Worm (Caenorhabditis elegans) whole organism, L2 larva: ENCODE measurements around the gene Y39B6A.34.

Source experiments
- F13H6.1 ChIP-seq: sonication (generic microtip); optimal IDR thresholded peaks from 2 replicates; lab custom pipeline; 2016; ENCODE audit warnings: missing genetic modification characterization, missing compliant biosample characterization
- R02D3.7 ChIP-seq: fragments of 150-350 bp; optimal IDR thresholded peaks from 2 replicates; lab custom pipeline; 2014; ENCODE audit warnings: missing biosample characterization, missing genetic modification characterization
- blmp-1 ChIP-seq: sonication (generic microtip); optimal IDR thresholded peaks from 2 replicates; lab custom pipeline; 2017; ENCODE audit warnings: missing genetic modification characterization, mild to moderate bottlenecking, missing compliant biosample characterization, antibody characterized with exemption, moderate library complexity; ENCODE audit not compliant: insufficient read depth
- crh-2 ChIP-seq: sonication (generic microtip); optimal IDR thresholded peaks from 2 replicates; lab custom pipeline; 2017; ENCODE audit warnings: missing biosample characterization, missing genetic modification characterization
- fos-1 ChIP-seq: fragments of 150-350 bp; optimal IDR thresholded peaks from 2 replicates; lab custom pipeline; 2014; ENCODE audit warnings: missing biosample characterization, missing genetic modification characterization
- nhr-12 ChIP-seq: fragments of 150-350 bp; optimal IDR thresholded peaks from 2 replicates; lab custom pipeline; 2014; ENCODE audit warnings: missing biosample characterization, missing genetic modification characterization
- sma-9 ChIP-seq, 2 experiments: fragments of 150-350 bp in 1 of 2; sonication (generic microtip) in 1 of 2; optimal IDR thresholded peaks; 2 replicates each; lab custom pipeline; 2014 to 2016; ENCODE audit warnings: missing genetic modification characterization in 2 of 2, mild to moderate bottlenecking in 1 of 2, missing biosample characterization in 1 of 2, missing compliant biosample characterization in 1 of 2, missing genetic modification reagents in 1 of 2, moderate library complexity in 1 of 2
- snpc-4 ChIP-seq: fragments of 150-350 bp; optimal IDR thresholded peaks from 2 replicates; lab custom pipeline; 2014; ENCODE audit warnings: missing biosample characterization, missing genetic modification characterization
- unc-55 ChIP-seq: fragments of 150-350 bp; sonication (generic microtip); optimal IDR thresholded peaks from 3 replicates; lab custom pipeline; 2014; ENCODE audit warnings: missing biosample characterization, missing genetic modification reagents, missing genetic modification characterization
- ztf-1 ChIP-seq: fragments of 200-800 bp; sonication (Bioruptor generic); conservative IDR thresholded peaks from 2 replicates; pipeline ENCODE4 v1.3.6; 2022; ENCODE audit warnings: missing genetic modification characterization, missing compliant biosample characterization

Gene Y39B6A.34

ce11 chrV:19051425-19051824, 50.6 kb downstream of the Y39B6A.34 start:
- peak; percentile 36 for TF ChIP-seq sma-9 (GFP tag; optimal IDR thresholded peaks at IDR 0.05; lab: Kevin White, UChicago)
- TF ChIP-seq sma-9 (tag; optimal IDR thresholded peaks at IDR 0.05; lab: Kevin White, UChicago) = no peak
- no peak for TF ChIP-seq nhr-12 (tag; lab: Kevin White, UChicago)
- peak; percentile 16 for TF ChIP-seq blmp-1
- TF ChIP-seq R02D3.7 (tag; lab: Kevin White, UChicago) = no peak
- TF ChIP-seq F13H6.1 = peak; percentile 16
- TF ChIP-seq snpc-4 = no peak
- no peak for TF ChIP-seq ztf-1 (GFP tag; lab: Robert Waterston, UW)
- peak; percentile 58 for TF ChIP-seq crh-2 (tag; lab: Kevin White, UChicago)
- TF ChIP-seq fos-1 (tag; lab: Kevin White, UChicago) = peak; percentile 39
- TF ChIP-seq unc-55 (GFP tag; lab: Kevin White, UChicago) = no peak
